Worm (Caenorhabditis elegans) whole organism, late embryonic: ENCODE data around the gene F23D12.1.

Source experiments
- C08G9.2 ChIP-seq: sonication (generic microtip); optimal IDR thresholded peaks from 2 replicates; lab custom pipeline; 2016; ENCODE audit warnings: mild to moderate bottlenecking, missing genetic modification characterization, moderate library complexity, missing compliant biosample characterization
- C38D4.7 ChIP-seq: fragments of 200-800 bp; sonication (Bioruptor generic); optimal IDR thresholded peaks from 2 replicates; lab custom pipeline; 2018; ENCODE audit warnings: mild to moderate bottlenecking, missing genetic modification characterization, moderate library complexity, missing compliant biosample characterization
- K09A11.1 ChIP-seq: sonication (generic microtip); optimal IDR thresholded peaks from 2 replicates; lab custom pipeline; 2017; ENCODE audit warnings: antibody characterized with exemption, mild to moderate bottlenecking, missing genetic modification characterization, missing compliant biosample characterization; ENCODE audit not compliant: insufficient read depth
- T23F11.4 ChIP-seq: fragments of 200-800 bp; sonication (Bioruptor generic); optimal IDR thresholded peaks from 2 replicates; lab custom pipeline; 2018; ENCODE audit warnings: mild to moderate bottlenecking, missing genetic modification characterization, missing compliant biosample characterization
- ceh-2 ChIP-seq: sonication (generic microtip); optimal IDR thresholded peaks from 2 replicates; lab custom pipeline; 2016; ENCODE audit warnings: missing genotype, missing genetic modification characterization, missing compliant biosample characterization
- ceh-22 ChIP-seq: sonication (generic microtip); optimal IDR thresholded peaks from 2 replicates; lab custom pipeline; 2017; ENCODE audit warnings: missing biosample characterization, missing genetic modification characterization
- ceh-31 ChIP-seq: sonication (generic microtip); optimal IDR thresholded peaks from 2 replicates; lab custom pipeline; 2016; ENCODE audit warnings: missing genetic modification characterization, missing compliant biosample characterization
- ceh-34 ChIP-seq: sonication (generic microtip); optimal IDR thresholded peaks from 2 replicates; lab custom pipeline; 2016; ENCODE audit warnings: mild to moderate bottlenecking, missing genetic modification characterization, missing compliant biosample characterization
- ceh-48 ChIP-seq: sonication (generic microtip); optimal IDR thresholded peaks from 2 replicates; lab custom pipeline; 2016; ENCODE audit warnings: missing genetic modification characterization, inconsistent platforms, missing compliant biosample characterization
- ceh-6 ChIP-seq: fragments of 200-800 bp; sonication (Bioruptor generic); optimal IDR thresholded peaks from 2 replicates; lab custom pipeline; 2018; ENCODE audit warnings: mild to moderate bottlenecking, missing genetic modification characterization, missing compliant biosample characterization
- ceh-9 ChIP-seq: sonication (generic microtip); optimal IDR thresholded peaks from 2 replicates; lab custom pipeline; 2016; ENCODE audit warnings: mild to moderate bottlenecking, missing genetic modification characterization, inconsistent platforms, missing compliant biosample characterization
- che-1 ChIP-seq: sonication (generic microtip); optimal IDR thresholded peaks from 2 replicates; lab custom pipeline; 2016; ENCODE audit warnings: mild to moderate bottlenecking, missing genetic modification characterization, missing compliant biosample characterization
- eyg-1 ChIP-seq: sonication (generic microtip); optimal IDR thresholded peaks from 2 replicates; lab custom pipeline; 2016; ENCODE audit warnings: missing genotype, missing genetic modification characterization, missing compliant biosample characterization
- fkh-6 ChIP-seq: sonication (generic microtip); optimal IDR thresholded peaks from 2 replicates; lab custom pipeline; 2016; ENCODE audit warnings: missing genetic modification characterization, missing compliant biosample characterization
- gmeb-2 ChIP-seq: sonication (generic microtip); optimal IDR thresholded peaks from 2 replicates; lab custom pipeline; 2016; ENCODE audit warnings: missing genetic modification characterization, inconsistent platforms, missing compliant biosample characterization
- hlh-13 ChIP-seq: fragments of 200-800 bp; sonication (Bioruptor generic); optimal IDR thresholded peaks from 2 replicates; lab custom pipeline; 2018; ENCODE audit warnings: mild to moderate bottlenecking, missing genetic modification characterization, missing compliant biosample characterization
- mec-3 ChIP-seq: sonication (generic microtip); optimal IDR thresholded peaks from 2 replicates; lab custom pipeline; 2016; ENCODE audit warnings: borderline replicate concordance, missing genetic modification characterization, missing compliant biosample characterization
- nfya-1 ChIP-seq: sonication (generic microtip); optimal IDR thresholded peaks from 2 replicates; lab custom pipeline; 2017; ENCODE audit warnings: missing genetic modification characterization, mild to moderate bottlenecking, missing compliant biosample characterization, antibody characterized with exemption, moderate library complexity
- nhr-232 ChIP-seq: sonication (generic microtip); optimal IDR thresholded peaks from 2 replicates; lab custom pipeline; 2016; ENCODE audit warnings: missing genetic modification characterization, missing compliant biosample characterization
- npax-4 ChIP-seq: sonication (generic microtip); optimal IDR thresholded peaks from 2 replicates; lab custom pipeline; 2016; ENCODE audit warnings: missing genetic modification characterization, missing compliant biosample characterization
- pros-1 ChIP-seq: fragments of 150-350 bp; optimal IDR thresholded peaks from 2 replicates; lab custom pipeline; 2014; ENCODE audit warnings: missing biosample characterization, missing genetic modification reagents, missing genetic modification characterization
- ref-2 ChIP-seq: sonication (generic microtip); optimal IDR thresholded peaks from 2 replicates; lab custom pipeline; 2016; ENCODE audit warnings: missing genetic modification characterization, missing compliant biosample characterization
- rnt-1 ChIP-seq: sonication (generic microtip); optimal IDR thresholded peaks from 2 replicates; lab custom pipeline; 2016; ENCODE audit warnings: missing genetic modification characterization, missing compliant biosample characterization
- sdc-2 ChIP-seq: sonication (generic microtip); optimal IDR thresholded peaks from 2 replicates; lab custom pipeline; 2016; ENCODE audit warnings: missing genotype, missing genetic modification characterization, missing compliant biosample characterization
- tbx-7 ChIP-seq: sonication (generic microtip); optimal IDR thresholded peaks from 2 replicates; lab custom pipeline; 2016; ENCODE audit warnings: missing genotype, missing genetic modification characterization, missing compliant biosample characterization
- ttx-3 ChIP-seq: sonication (generic microtip); optimal IDR thresholded peaks from 2 replicates; lab custom pipeline; 2016; ENCODE audit warnings: missing genetic modification reagents, missing genetic modification characterization, missing compliant biosample characterization
- unc-3 ChIP-seq, 2 experiments: fragments of 200-800 bp in 1 of 2; sonication (Bioruptor generic) in 1 of 2; sonication (generic microtip) in 1 of 2; conservative IDR thresholded peaks in 1 of 2; optimal IDR thresholded peaks in 1 of 2; 2 replicates each; pipeline versions ENCODE4 v1.3.6 to Lab custom; 2016 to 2022; ENCODE audit warnings: missing compliant biosample characterization in 2 of 2, missing genetic modification characterization in 2 of 2, missing genetic modification reagents in 1 of 2
- unc-86 ChIP-seq: sonication (generic microtip); optimal IDR thresholded peaks from 2 replicates; lab custom pipeline; 2016; ENCODE audit warnings: missing genetic modification characterization, missing compliant biosample characterization
- zip-5 ChIP-seq: sonication (generic microtip); optimal IDR thresholded peaks from 2 replicates; lab custom pipeline; 2016; ENCODE audit warnings: missing genetic modification characterization, missing compliant biosample characterization
- ztf-16 ChIP-seq: sonication (generic microtip); optimal IDR thresholded peaks from 2 replicates; lab custom pipeline; 2017; ENCODE audit warnings: missing genetic modification characterization, missing compliant biosample characterization

The F23D12.1 gene

DNA sequence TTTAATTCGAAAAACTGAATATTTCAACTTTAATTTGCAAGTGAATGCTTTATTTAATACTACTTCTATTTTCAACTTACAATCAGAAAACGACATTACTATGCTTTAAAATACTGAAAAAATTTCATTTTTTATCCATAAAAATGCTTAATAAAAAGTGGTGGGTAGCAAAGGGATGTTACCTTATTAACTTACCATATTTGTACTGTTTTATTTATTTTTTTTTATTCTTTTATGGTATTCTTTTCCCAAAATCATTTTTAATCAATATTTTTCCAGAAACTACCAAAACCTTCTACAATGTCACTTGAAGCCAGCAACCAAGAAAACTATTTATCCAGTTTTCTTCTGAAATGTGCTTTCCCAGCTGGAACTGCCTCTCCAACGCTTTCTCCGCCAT lies 45.0 kb downstream of the F23D12.1 start, which contains the start of gene Y60A9.3:
TSS of gene Y60A9.3 (plus strand) at position 301 of the 400 bp plus-strand sequence.
- TF ChIP-seq ceh-31 (tag; lab: Kevin White, UChicago): no peak
- no peak for TF ChIP-seq T23F11.4
- TF ChIP-seq gmeb-2 (tag; lab: Kevin White, UChicago): no peak
- TF ChIP-seq ref-2 (tag; lab: Kevin White, UChicago): no peak
- TF ChIP-seq pros-1 (tag; lab: Kevin White, UChicago): no peak
- no peak for TF ChIP-seq ztf-16 (tag; lab: Kevin White, UChicago)
- no peak for TF ChIP-seq zip-5 (tag; lab: Kevin White, UChicago)
- TF ChIP-seq ceh-2 (tag; lab: Kevin White, UChicago): no peak
- no peak for TF ChIP-seq C38D4.7 (GFP tag; lab: Kevin White, UChicago)
- TF ChIP-seq ceh-6 (GFP tag; lab: Kevin White, UChicago): no peak
- no peak for TF ChIP-seq mec-3
- TF ChIP-seq ttx-3: no peak
- no peak for TF ChIP-seq fkh-6 (tag; lab: Kevin White, UChicago)
- TF ChIP-seq ceh-48 (tag; lab: Kevin White, UChicago): no peak
- no peak for TF ChIP-seq rnt-1 (tag; lab: Kevin White, UChicago)
- no peak for TF ChIP-seq eyg-1
- TF ChIP-seq npax-4 (tag; lab: Kevin White, UChicago): no peak

DNA sequence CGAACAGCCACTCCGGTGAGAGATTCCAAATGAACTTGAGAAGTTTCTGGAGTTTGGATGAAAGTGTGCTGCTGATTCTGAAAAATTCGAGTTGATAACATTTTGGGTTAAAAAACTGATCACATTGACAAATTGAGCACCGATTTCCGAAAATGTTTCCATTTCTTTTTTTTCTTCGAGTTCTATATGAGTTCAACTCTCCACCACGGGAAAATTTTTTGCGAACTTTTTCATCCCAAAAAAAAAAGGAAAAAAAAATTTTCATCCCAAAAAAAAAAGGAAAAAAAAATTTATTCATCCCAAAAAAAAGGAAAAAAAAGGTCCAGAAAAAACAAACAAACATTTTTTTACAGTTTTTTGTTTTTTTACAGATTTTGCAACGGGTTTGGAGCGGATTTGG lies 50.8 kb downstream of the F23D12.1 start, which contains the start of gene Y60A9A.1:
TSS of gene Y60A9A.1 (minus strand) at position 101 of the 400 bp plus-strand sequence.
- TF ChIP-seq C08G9.2 (tag; lab: Kevin White, UChicago) (no peak), ztf-16 (tag; lab: Kevin White, UChicago) (no peak), nhr-232 (tag; lab: Kevin White, UChicago) (no peak), tbx-7 (no peak), ceh-9 (tag; lab: Kevin White, UChicago) (no peak), sdc-2 (tag; lab: Kevin White, UChicago) (no peak), hlh-13 (GFP tag; lab: Kevin White, UChicago) (no peak), K09A11.1 (tag; lab: Kevin White, UChicago) (no peak), unc-86 (tag; lab: Kevin White, UChicago) (no peak), ceh-2 (tag; lab: Kevin White, UChicago) (no peak), mec-3 (no peak), ceh-22 (tag; lab: Kevin White, UChicago) (no peak), fkh-6 (tag; lab: Kevin White, UChicago) (no peak), unc-3 (GFP tag; conservative IDR thresholded peaks at IDR 0.05; lab: Robert Waterston, UW) (no peak), unc-3 (tag; optimal IDR thresholded peaks at IDR 0.05; lab: Kevin White, UChicago) (no peak), che-1 (no peak), nfya-1 (tag; lab: Kevin White, UChicago) (no peak), ceh-34 (tag; lab: Kevin White, UChicago) (no peak)
